Worm (Caenorhabditis elegans) whole organism, late embryonic: ENCODE measurements around the gene Y43F8C.7.

Experiments
- lin-11 ChIP-seq: fragments of 200-800 bp; sonication (Bioruptor generic); optimal IDR thresholded peaks from 2 replicates; lab custom pipeline; 2018; ENCODE audit warnings: mild to moderate bottlenecking, missing genetic modification characterization, missing compliant biosample characterization
- unc-86 ChIP-seq: sonication (generic microtip); optimal IDR thresholded peaks from 2 replicates; lab custom pipeline; 2016; ENCODE audit warnings: missing genetic modification characterization, missing compliant biosample characterization

DNA sequence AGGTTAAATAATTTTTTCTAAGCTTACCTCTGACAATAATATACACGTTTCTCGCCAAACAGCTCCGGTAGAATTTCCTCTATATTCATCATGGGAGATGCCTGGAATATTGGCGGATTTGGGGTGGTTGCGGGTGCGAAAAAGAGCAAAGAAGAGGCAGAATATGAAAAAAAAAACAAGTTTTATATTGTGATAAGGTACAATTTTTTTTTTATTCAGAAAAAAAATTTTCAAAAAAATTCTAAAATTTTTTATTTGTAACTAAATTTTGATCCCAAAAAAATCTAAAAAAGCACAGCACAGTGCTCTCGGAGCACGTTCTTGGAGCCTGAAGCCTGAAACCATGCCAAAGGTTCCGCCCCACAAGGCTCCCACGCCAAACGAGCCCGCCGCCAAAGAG lies 11.3 kb upstream of the Y43F8C.7 start, which contains the start of gene dmd-3:
- TF ChIP-seq lin-11 (tag; lab: Kevin White, UChicago) (no peak), unc-86 (no peak)
